Fruit fly (Drosophila melanogaster) whole organism, embryonic: Measurements from ENCODE around the gene GatB.

ENCODE experiments used
- BEAF-32 ChIP-seq: fragments of 200-800 bp; sonication (Bioruptor generic); optimal IDR thresholded peaks from 3 replicates; lab custom pipeline; 2017; ENCODE audit warnings: missing biosample characterization, missing genetic modification characterization, mild to moderate bottlenecking, moderate library complexity, missing genetic modification reagents
- Bgb ChIP-seq: fragments of 200-800 bp; sonication (Bioruptor generic); IDR thresholded peaks from 2 replicates; pipeline ENCODE4 v1.3.6; 2022; ENCODE audit warnings: missing biosample characterization, missing genetic modification characterization; ENCODE audit not compliant: partially characterized antibody
- CG10462 ChIP-seq: fragments of 200-800 bp; sonication (Bioruptor generic); optimal IDR thresholded peaks from 2 replicates; lab custom pipeline; 2016; ENCODE audit warnings: missing biosample characterization, missing genetic modification characterization
- CG12299 ChIP-seq: fragments of 200-800 bp; sonication (Bioruptor generic); optimal IDR thresholded peaks from 2 replicates; lab custom pipeline; 2018; ENCODE audit warnings: missing biosample characterization, mild to moderate bottlenecking, missing genetic modification characterization
- CG1233 ChIP-seq: fragments of 200-800 bp; sonication (Bioruptor generic); optimal IDR thresholded peaks from 4 replicates; lab custom pipeline; 2018; ENCODE audit warnings: missing biosample characterization, mild to moderate bottlenecking, missing genetic modification characterization
- CG14710 ChIP-seq: fragments of 200-800 bp; sonication (Bioruptor generic); optimal IDR thresholded peaks from 3 replicates; lab custom pipeline; 2019; ENCODE audit warnings: missing biosample characterization, mild to moderate bottlenecking, missing genetic modification characterization, moderate library complexity
- CG15269 ChIP-seq: fragments of 200-800 bp; sonication (Bioruptor generic); optimal IDR thresholded peaks from 2 replicates; lab custom pipeline; 2018; ENCODE audit warnings: missing biosample characterization, mild to moderate bottlenecking, missing genetic modification characterization, moderate library complexity
- CG17359 ChIP-seq: fragments of 200-800 bp; sonication (Bioruptor generic); optimal IDR thresholded peaks from 3 replicates; lab custom pipeline; 2018; ENCODE audit warnings: missing biosample characterization, mild to moderate bottlenecking, missing genetic modification characterization, moderate library complexity
- CG17829 ChIP-seq: fragments of 200-800 bp; optimal IDR thresholded peaks from 2 replicates; lab custom pipeline; 2019; ENCODE audit warnings: missing biosample characterization, mild to moderate bottlenecking, missing genetic modification characterization, moderate library complexity
- CG18619 ChIP-seq: fragments of 200-800 bp; sonication (Bioruptor generic); optimal IDR thresholded peaks from 3 replicates; lab custom pipeline; 2017; ENCODE audit warnings: missing biosample characterization, mild to moderate bottlenecking, missing genetic modification characterization
- CG32767 ChIP-seq: fragments of 200-800 bp; sonication (Bioruptor generic); IDR thresholded peaks from 2 replicates; pipeline ENCODE4 v1.3.6; 2022; ENCODE audit warnings: missing biosample characterization, missing genetic modification characterization
- CG4328 ChIP-seq: fragments of 200-800 bp; sonication (Bioruptor generic); optimal IDR thresholded peaks from 3 replicates; lab custom pipeline; 2017; ENCODE audit warnings: missing biosample characterization, missing genetic modification reagents, missing genetic modification characterization
- CG4854 ChIP-seq: fragments of 200-800 bp; sonication (Bioruptor generic); optimal IDR thresholded peaks from 2 replicates; lab custom pipeline; 2016; ENCODE audit warnings: missing biosample characterization, missing genetic modification characterization, inconsistent platforms
- Dek ChIP-seq: fragments of 200-800 bp; sonication (Bioruptor generic); optimal IDR thresholded peaks from 3 replicates; lab custom pipeline; 2019; ENCODE audit warnings: missing biosample characterization, mild to moderate bottlenecking, missing genetic modification characterization, moderate library complexity
- E2f2 ChIP-seq: fragments of 200-800 bp; sonication (Bioruptor generic); IDR thresholded peaks from 2 replicates; pipeline ENCODE4 v1.3.6; 2022; ENCODE audit warnings: missing biosample characterization, missing genetic modification characterization
- Ets65A ChIP-seq: fragments of 200-800 bp; sonication (Bioruptor generic); peaks from one replicate; lab custom pipeline; 2016; ENCODE audit warnings: missing biosample characterization, missing genetic modification characterization
- Hmr ChIP-seq: fragments of 200-800 bp; sonication (Bioruptor generic); optimal IDR thresholded peaks from 3 replicates; lab custom pipeline; 2017; ENCODE audit warnings: mild to moderate bottlenecking, missing biosample characterization, missing genetic modification reagents, missing genetic modification characterization
- Lhr ChIP-seq: fragments of 200-800 bp; sonication (Bioruptor generic); optimal IDR thresholded peaks from 3 replicates; lab custom pipeline; 2017; ENCODE audit warnings: mild to moderate bottlenecking, missing biosample characterization, missing genetic modification reagents, missing genetic modification characterization
- MTF-1 ChIP-seq: fragments of 200-800 bp; sonication (Bioruptor generic); optimal IDR thresholded peaks from 2 replicates; lab custom pipeline; 2018; ENCODE audit warnings: missing biosample characterization, mild to moderate bottlenecking, missing genetic modification characterization, borderline replicate concordance
- Med ChIP-seq: fragments of 200-800 bp; sonication (Bioruptor generic); peaks from one replicate; lab custom pipeline; 2016; ENCODE audit warnings: missing biosample characterization, missing genetic modification characterization, mild to moderate bottlenecking, inconsistent platforms, moderate library complexity
- Opbp ChIP-seq: fragments of 200-800 bp; sonication (Bioruptor generic); IDR thresholded peaks from 3 replicates; pipeline ENCODE4 v1.3.6; 2022; ENCODE audit warnings: missing biosample characterization, missing genetic modification characterization; ENCODE audit not compliant: partially characterized antibody
- PHDP ChIP-seq: fragments of 200-800 bp; sonication (Bioruptor generic); optimal IDR thresholded peaks from 3 replicates; lab custom pipeline; 2018; ENCODE audit warnings: missing biosample characterization, mild to moderate bottlenecking, missing genetic modification characterization, moderate library complexity
- Rfx ChIP-seq: fragments of 200-800 bp; sonication (Bioruptor generic); IDR thresholded peaks from 2 replicates; pipeline ENCODE4 v1.3.6; 2022; ENCODE audit warnings: missing biosample characterization, missing genetic modification characterization
- Sox102F ChIP-seq: fragments of 200-800 bp; sonication (Bioruptor generic); optimal IDR thresholded peaks from 2 replicates; lab custom pipeline; 2018; ENCODE audit warnings: missing biosample characterization, mild to moderate bottlenecking, missing genetic modification characterization, moderate library complexity
- Trl ChIP-seq, 3 experiments: fragments of >200 bp in 2 of 3; fragments of 200-800 bp in 1 of 3; sonication (Bioruptor generic) in 1 of 3; optimal IDR thresholded peaks; 2 replicates in 1 of 3; 3 replicates in 2 of 3; lab custom pipeline; 2016 to 2017; ENCODE audit warnings: missing biosample characterization in 1 of 3, missing genetic modification characterization in 1 of 3
- ato ChIP-seq: fragments of 200-800 bp; sonication (Bioruptor generic); IDR thresholded peaks from 2 replicates; pipeline ENCODE4 v1.3.6; 2022; ENCODE audit warnings: missing biosample characterization, missing genetic modification characterization; ENCODE audit not compliant: partially characterized antibody
- bbx ChIP-seq: fragments of 200-800 bp; sonication (Bioruptor generic); IDR thresholded peaks from 2 replicates; pipeline ENCODE4 v1.3.6; 2022; ENCODE audit warnings: missing biosample characterization, missing genetic modification characterization; ENCODE audit not compliant: partially characterized antibody
- caup ChIP-seq: fragments of 200-800 bp; sonication (Bioruptor generic); optimal IDR thresholded peaks from 3 replicates; lab custom pipeline; 2017; ENCODE audit warnings: missing biosample characterization, mild to moderate bottlenecking, missing genetic modification characterization, moderate library complexity; ENCODE audit not compliant: severe bottlenecking
- cg ChIP-seq: fragments of 200-800 bp; sonication (Bioruptor generic); optimal IDR thresholded peaks from 3 replicates; lab custom pipeline; 2019; ENCODE audit warnings: missing biosample characterization, mild to moderate bottlenecking, missing genetic modification characterization, moderate library complexity
- ci ChIP-seq: fragments of 200-800 bp; sonication (Bioruptor generic); IDR thresholded peaks from 3 replicates; pipeline ENCODE4 v1.3.6; 2022; ENCODE audit warnings: missing biosample characterization, missing genetic modification characterization
- danr ChIP-seq: fragments of 200-800 bp; sonication (Bioruptor generic); IDR thresholded peaks from 2 replicates; pipeline ENCODE4 v1.3.6; 2022; ENCODE audit warnings: missing biosample characterization, missing genetic modification characterization
- emc ChIP-seq: fragments of 200-800 bp; sonication (Bioruptor generic); optimal IDR thresholded peaks from 2 replicates; lab custom pipeline; 2016; ENCODE audit warnings: missing biosample characterization, missing genetic modification characterization
- gsb ChIP-seq: fragments of 200-800 bp; sonication (Bioruptor generic); IDR thresholded peaks from 2 replicates; pipeline ENCODE4 v1.3.6; 2022; ENCODE audit warnings: missing biosample characterization, missing genetic modification characterization
- gsb-n ChIP-seq: fragments of 200-800 bp; sonication (Bioruptor generic); optimal IDR thresholded peaks from 3 replicates; lab custom pipeline; 2018; ENCODE audit warnings: missing biosample characterization, mild to moderate bottlenecking, missing genetic modification characterization
- ham ChIP-seq: fragments of 200-800 bp; sonication (Bioruptor generic); IDR thresholded peaks from 2 replicates; pipeline ENCODE4 v1.3.6; 2022; ENCODE audit warnings: missing biosample characterization, missing genetic modification characterization
- luna ChIP-seq: fragments of 200-800 bp; sonication (Bioruptor generic); optimal IDR thresholded peaks from 2 replicates; lab custom pipeline; 2016; ENCODE audit warnings: missing biosample characterization, missing genetic modification characterization
- nerfin-1 ChIP-seq: fragments of 200-800 bp; sonication (Bioruptor generic); optimal IDR thresholded peaks from 3 replicates; lab custom pipeline; 2019; ENCODE audit warnings: missing biosample characterization, mild to moderate bottlenecking, missing genetic modification characterization, moderate library complexity
- nom ChIP-seq: fragments of 200-800 bp; sonication (Bioruptor generic); optimal IDR thresholded peaks from 2 replicates; lab custom pipeline; 2017; ENCODE audit warnings: missing biosample characterization, missing genetic modification characterization, mild to moderate bottlenecking, moderate library complexity, missing genetic modification reagents
- onecut ChIP-seq: fragments of 200-800 bp; sonication (Bioruptor generic); IDR thresholded peaks from 2 replicates; pipeline ENCODE4 v1.3.6; 2022; ENCODE audit warnings: missing biosample characterization, missing genetic modification characterization
- sd ChIP-seq: fragments of 200-800 bp; sonication (Bioruptor generic); optimal IDR thresholded peaks from 3 replicates; lab custom pipeline; 2018; ENCODE audit warnings: missing biosample characterization, mild to moderate bottlenecking, missing genetic modification characterization, moderate library complexity
- shn ChIP-seq: fragments of 200-800 bp; sonication (Bioruptor generic); optimal IDR thresholded peaks from 3 replicates; lab custom pipeline; 2016; ENCODE audit warnings: missing biosample characterization, missing genetic modification characterization
- so ChIP-seq: fragments of 200-800 bp; sonication (Bioruptor generic); IDR thresholded peaks from 3 replicates; pipeline ENCODE4 v1.3.6; 2022; ENCODE audit warnings: missing biosample characterization, missing genetic modification characterization
- sug ChIP-seq: fragments of 200-800 bp; optimal IDR thresholded peaks from 2 replicates; lab custom pipeline; 2019; ENCODE audit warnings: missing biosample characterization, mild to moderate bottlenecking, missing genetic modification characterization, moderate library complexity
- zen2 ChIP-seq: fragments of 200-800 bp; sonication (Bioruptor generic); IDR thresholded peaks from 3 replicates; pipeline ENCODE4 v1.3.6; 2022; ENCODE audit warnings: missing biosample characterization, missing genetic modification characterization; ENCODE audit not compliant: partially characterized antibody
- zf30C ChIP-seq: fragments of 200-800 bp; sonication (Bioruptor generic); optimal IDR thresholded peaks from 3 replicates; lab custom pipeline; 2018; ENCODE audit warnings: missing biosample characterization, mild to moderate bottlenecking, missing genetic modification characterization

Gene GatB

dm6 chr3R:24104471-24105311 is 25.4 kb downstream of the GatB start (continued):
- TF ChIP-seq MTF-1 (GFP tag; lab: Kevin White, UChicago) (no peak), CG4328 (GFP tag; lab: Kevin White, UChicago) (no peak), so (GFP tag; lab: Robert Waterston, UW) (no peak), onecut (GFP tag; lab: Robert Waterston, UW) (peak; percentile 94), Trl (optimal IDR thresholded peaks at IDR 0.05; lab: Kevin White, UChicago) (peak; percentile 86 to 95), Trl (GFP tag; optimal IDR thresholded peaks at IDR 0.05; lab: Kevin White, UChicago) (no peak), CG32767 (no peak), nerfin-1 (tag; lab: Kevin White, UChicago) (peak; percentile 77), nom (GFP tag; lab: Kevin White, UChicago) (peak; percentile 26), CG14710 (tag; lab: Kevin White, UChicago) (no peak), CG18619 (GFP tag; lab: Kevin White, UChicago) (no peak), Sox102F (no peak), CG10462 (no peak), CG17829 (tag; lab: Kevin White, UChicago) (no peak), Med (GFP tag; lab: Kevin White, UChicago) (peak; percentile 20), CG12299 (peak; percentile 43)

dm6 chr3R:24103708-24104107 is 26.3 kb downstream of the GatB start:
- TF ChIP-seq CG1233 (no peak), Ets65A (peak; percentile 84), zen2 (0 out of 3 replicates have a peak, but pooled peaks have one; percentile 5), Med (GFP tag; lab: Kevin White, UChicago) (peak; percentile 56)

- TF ChIP-seq CG1233 (peak; percentile 23), Opbp (GFP tag; lab: Robert Waterston, UW) (no peak), E2f2 (GFP tag; lab: Robert Waterston, UW) (no peak), shn (GFP tag; lab: Kevin White, UChicago) (no peak), sd (peak; percentile 77), cg (no peak), PHDP (tag; lab: Kevin White, UChicago) (peak; percentile 48), danr (GFP tag; lab: Robert Waterston, UW) (no peak), emc (GFP tag; lab: Kevin White, UChicago) (no peak), CG15269 (peak; percentile 44), Rfx (GFP tag; lab: Robert Waterston, UW) (peak; percentile 50; the same call in 1 of the 2 replicates), gsb (GFP tag; lab: Robert Waterston, UW) (no peak), Dek (tag; lab: Kevin White, UChicago) (peak; percentile 7), CG17359 (peak; percentile 15), luna (GFP tag; lab: Kevin White, UChicago) (no peak), ham (no peak), Bgb (no peak), zf30C (GFP tag; lab: Kevin White, UChicago) (no peak), CG4854 (GFP tag; lab: Kevin White, UChicago) (no peak), bbx (GFP tag; lab: Robert Waterston, UW) (no peak), Hmr (GFP tag; lab: Kevin White, UChicago) (peak; percentile 65), gsb-n (tag; lab: Kevin White, UChicago) (no peak), BEAF-32 (GFP tag; lab: Kevin White, UChicago) (no peak), ci (GFP tag; lab: Robert Waterston, UW) (no peak), ato (GFP tag; lab: Robert Waterston, UW) (no peak), caup (GFP tag; lab: Kevin White, UChicago) (peak; percentile 42), sug (tag; lab: Kevin White, UChicago) (peak; percentile 23), Lhr (GFP tag; lab: Kevin White, UChicago) (no peak)
Measured at dm6 chr3R:24102387-24102786, 27.7 kb downstream of the GatB start.
